Worm (Caenorhabditis elegans) whole organism, L1 larva: Measurements from ENCODE around the gene R13A1.1.

Experiments
- fkh-4 ChIP-seq: sonication (generic microtip); optimal IDR thresholded peaks from 2 replicates; lab custom pipeline; 2016; ENCODE audit warnings: missing compliant biosample characterization, missing genetic modification characterization, borderline replicate concordance
- fos-1 ChIP-seq: fragments of 150-350 bp; optimal IDR thresholded peaks from 2 replicates; lab custom pipeline; 2014; ENCODE audit warnings: missing biosample characterization, missing genetic modification characterization
- nhr-11 ChIP-seq: fragments of 150-350 bp; optimal IDR thresholded peaks from 2 replicates; lab custom pipeline; 2014; ENCODE audit warnings: missing biosample characterization, missing genetic modification characterization
- nhr-237 ChIP-seq: fragments of 150-350 bp; optimal IDR thresholded peaks from 2 replicates; lab custom pipeline; 2014; ENCODE audit warnings: missing biosample characterization, missing genetic modification characterization
- nhr-28 ChIP-seq: fragments of 150-350 bp; optimal IDR thresholded peaks from 2 replicates; lab custom pipeline; 2014; ENCODE audit warnings: missing biosample characterization, missing genetic modification characterization
- pqm-1 ChIP-seq: sonication (generic microtip); optimal IDR thresholded peaks from 3 replicates; lab custom pipeline; 2017; ENCODE audit warnings: missing biosample characterization, missing genetic modification characterization
- tbx-2 ChIP-seq: sonication (generic microtip); optimal IDR thresholded peaks from 2 replicates; lab custom pipeline; 2016; ENCODE audit warnings: missing genetic modification characterization, missing compliant biosample characterization

DNA sequence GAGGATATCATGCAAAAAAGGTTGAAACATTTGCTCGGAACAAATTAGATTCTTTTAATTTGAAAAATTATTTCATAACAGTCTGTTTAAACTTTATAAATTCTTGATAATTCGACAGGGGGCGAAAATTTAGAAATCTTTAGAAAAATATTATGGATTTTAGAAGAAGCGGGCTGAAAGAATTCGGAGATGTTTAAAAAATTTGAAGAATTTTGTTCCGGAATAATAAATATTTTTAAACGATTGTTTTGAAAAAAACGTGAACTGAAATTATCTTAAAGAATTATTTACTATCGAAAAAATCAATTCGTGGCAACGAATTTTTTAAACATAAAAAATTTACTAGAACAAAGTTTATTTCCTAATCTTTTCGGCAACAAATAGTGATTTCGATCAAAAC is 16.1 kb upstream of the R13A1.1 start, which contains the start of gene R13A1.3:
- TF ChIP-seq nhr-237 (tag; lab: Kevin White, UChicago) (no peak), pqm-1 (no peak), nhr-11 (tag; lab: Kevin White, UChicago) (no peak), nhr-28 (tag; lab: Kevin White, UChicago) (no peak), fos-1 (tag; lab: Kevin White, UChicago) (no peak), tbx-2 (tag; lab: Kevin White, UChicago) (no peak), fkh-4 (tag; lab: Kevin White, UChicago) (no peak)
